Fruit fly (Drosophila melanogaster) whole organism, embryonic: Measurements from ENCODE around the gene RabX4.

ENCODE experiments used
- CG10565 ChIP-seq: fragments of 200-800 bp; sonication (Bioruptor generic); optimal IDR thresholded peaks from 3 replicates; lab custom pipeline; 2016; ENCODE audit warnings: missing biosample characterization, mild to moderate bottlenecking, missing genetic modification characterization
- CG11723 ChIP-seq: fragments of 200-800 bp; sonication (Bioruptor generic); optimal IDR thresholded peaks from 2 replicates; lab custom pipeline; 2017; ENCODE audit warnings: missing biosample characterization, mild to moderate bottlenecking, missing genetic modification characterization
- CG12219 ChIP-seq: fragments of 200-800 bp; sonication (Bioruptor generic); optimal IDR thresholded peaks from 3 replicates; lab custom pipeline; 2018; ENCODE audit warnings: missing biosample characterization, mild to moderate bottlenecking, missing genetic modification characterization
- CG13287 ChIP-seq: fragments of 200-800 bp; sonication (Bioruptor generic); IDR thresholded peaks from 2 replicates; pipeline ENCODE4 v1.3.6; 2022; ENCODE audit warnings: missing biosample characterization, missing genetic modification characterization; ENCODE audit not compliant: partially characterized antibody
- CG15011 ChIP-seq: fragments of 200-800 bp; sonication (Bioruptor generic); optimal IDR thresholded peaks from 3 replicates; lab custom pipeline; 2018; ENCODE audit warnings: missing biosample characterization, mild to moderate bottlenecking, missing genetic modification characterization
- CG1529 ChIP-seq: fragments of 200-800 bp; sonication (Bioruptor generic); optimal IDR thresholded peaks from 3 replicates; lab custom pipeline; 2018; ENCODE audit warnings: missing biosample characterization, missing genetic modification characterization
- CG2712 ChIP-seq: fragments of 200-800 bp; optimal IDR thresholded peaks from 3 replicates; lab custom pipeline; 2019; ENCODE audit warnings: missing biosample characterization, mild to moderate bottlenecking, missing genetic modification characterization, moderate library complexity
- CG31365 ChIP-seq: fragments of 200-800 bp; sonication (Bioruptor generic); optimal IDR thresholded peaks from 2 replicates; lab custom pipeline; 2018; ENCODE audit warnings: missing biosample characterization, mild to moderate bottlenecking, missing genetic modification characterization
- CG31388 ChIP-seq: fragments of 200-800 bp; sonication (Bioruptor generic); optimal IDR thresholded peaks from 2 replicates; lab custom pipeline; 2016; ENCODE audit warnings: missing biosample characterization, missing genetic modification characterization
- CG4328 ChIP-seq: fragments of 200-800 bp; sonication (Bioruptor generic); optimal IDR thresholded peaks from 3 replicates; lab custom pipeline; 2017; ENCODE audit warnings: missing biosample characterization, missing genetic modification reagents, missing genetic modification characterization
- CG6175 ChIP-seq: fragments of 200-800 bp; sonication (Bioruptor generic); IDR thresholded peaks from 3 replicates; pipeline ENCODE4 v1.3.6; 2022; ENCODE audit warnings: missing biosample characterization, missing genetic modification characterization
- CG6765 ChIP-seq: fragments of 200-800 bp; sonication (Bioruptor generic); optimal IDR thresholded peaks from 3 replicates; lab custom pipeline; 2017; ENCODE audit warnings: missing biosample characterization, mild to moderate bottlenecking, missing genetic modification characterization
- CG7357 ChIP-seq: fragments of 200-800 bp; sonication (Bioruptor generic); IDR thresholded peaks from 3 replicates; pipeline ENCODE4 v1.3.6; 2022; ENCODE audit warnings: missing biosample characterization, missing genetic modification characterization
- CG7839 ChIP-seq: fragments of 200-800 bp; sonication (Bioruptor generic); optimal IDR thresholded peaks from 3 replicates; lab custom pipeline; 2018; ENCODE audit warnings: missing biosample characterization, mild to moderate bottlenecking, missing genetic modification characterization, moderate library complexity
- CG7963 ChIP-seq: fragments of 200-800 bp; sonication (Bioruptor generic); IDR thresholded peaks from 3 replicates; pipeline ENCODE4 v1.3.6; 2022; ENCODE audit warnings: missing biosample characterization, missing genetic modification characterization; ENCODE audit not compliant: partially characterized antibody
- Camta ChIP-seq: fragments of 200-800 bp; sonication (Bioruptor generic); optimal IDR thresholded peaks from 2 replicates; lab custom pipeline; 2016; ENCODE audit warnings: missing biosample characterization, missing genetic modification characterization
- Dad ChIP-seq: fragments of 200-800 bp; sonication (Bioruptor generic); optimal IDR thresholded peaks from 3 replicates; lab custom pipeline; 2016; ENCODE audit warnings: missing biosample characterization, missing genetic modification characterization
- Dek ChIP-seq: fragments of 200-800 bp; sonication (Bioruptor generic); optimal IDR thresholded peaks from 3 replicates; lab custom pipeline; 2019; ENCODE audit warnings: missing biosample characterization, mild to moderate bottlenecking, missing genetic modification characterization, moderate library complexity
- Doc3 ChIP-seq: fragments of 200-800 bp; sonication (Bioruptor generic); IDR thresholded peaks from 3 replicates; pipeline ENCODE4 v1.3.6; 2022; ENCODE audit warnings: missing biosample characterization, missing genetic modification characterization; ENCODE audit not compliant: partially characterized antibody
- ERR ChIP-seq: fragments of 200-800 bp; sonication (Bioruptor generic); optimal IDR thresholded peaks from 2 replicates; lab custom pipeline; 2016; ENCODE audit warnings: missing biosample characterization, missing genetic modification characterization
- Eip74EF ChIP-seq, 2 experiments: fragments of 200-800 bp in 1 of 2; fragments of >200 bp in 1 of 2; sonication (Bioruptor generic) in 1 of 2; optimal IDR thresholded peaks; 2 replicates each; lab custom pipeline; 2017 to 2019; ENCODE audit warnings: missing biosample characterization in 2 of 2, missing genetic modification characterization in 2 of 2, mild to moderate bottlenecking in 1 of 2, moderate library complexity in 1 of 2
- Ets97D ChIP-seq: fragments of 200-800 bp; sonication (Bioruptor generic); optimal IDR thresholded peaks from 3 replicates; lab custom pipeline; 2016; ENCODE audit warnings: missing biosample characterization, missing genetic modification characterization
- HLH4C ChIP-seq: fragments of 200-800 bp; sonication (Bioruptor generic); IDR thresholded peaks from 3 replicates; pipeline ENCODE4 v1.3.6; 2022; ENCODE audit warnings: missing biosample characterization, missing genetic modification characterization; ENCODE audit not compliant: partially characterized antibody
- HLHmδ ChIP-seq: fragments of 200-800 bp; sonication (Bioruptor generic); optimal IDR thresholded peaks from 2 replicates; lab custom pipeline; 2018; ENCODE audit warnings: missing biosample characterization, mild to moderate bottlenecking, missing genetic modification characterization, moderate library complexity
- MBD-R2 ChIP-seq: fragments of 200-800 bp; sonication (Bioruptor generic); IDR thresholded peaks from 2 replicates; pipeline ENCODE4 v1.3.6; 2022; ENCODE audit warnings: missing biosample characterization, missing genetic modification characterization
- NC2α ChIP-seq: fragments of 200-800 bp; sonication (Bioruptor generic); optimal IDR thresholded peaks from 2 replicates; lab custom pipeline; 2016; ENCODE audit warnings: missing biosample characterization, missing genetic modification characterization
- NC2β ChIP-seq: fragments of 200-800 bp; sonication (Bioruptor generic); optimal IDR thresholded peaks from 2 replicates; lab custom pipeline; 2016; ENCODE audit warnings: missing biosample characterization, missing genetic modification characterization
- Nf-YC ChIP-seq: fragments of 200-800 bp; optimal IDR thresholded peaks from 3 replicates; lab custom pipeline; 2019; ENCODE audit warnings: missing biosample characterization, mild to moderate bottlenecking, missing genetic modification characterization, moderate library complexity
- Oli ChIP-seq: fragments of 200-800 bp; sonication (Bioruptor generic); optimal IDR thresholded peaks from 2 replicates; lab custom pipeline; 2018; ENCODE audit warnings: missing biosample characterization, mild to moderate bottlenecking, missing genetic modification characterization, moderate library complexity
- ara ChIP-seq: fragments of 200-800 bp; sonication (Bioruptor generic); IDR thresholded peaks from 2 replicates; pipeline ENCODE4 v1.3.6; 2022; ENCODE audit warnings: missing biosample characterization, missing genetic modification characterization
- ato ChIP-seq: fragments of 200-800 bp; sonication (Bioruptor generic); IDR thresholded peaks from 2 replicates; pipeline ENCODE4 v1.3.6; 2022; ENCODE audit warnings: missing biosample characterization, missing genetic modification characterization; ENCODE audit not compliant: partially characterized antibody
- bigmax ChIP-seq: fragments of 200-800 bp; sonication (Bioruptor generic); optimal IDR thresholded peaks from 2 replicates; lab custom pipeline; 2018; ENCODE audit warnings: missing biosample characterization, mild to moderate bottlenecking, missing genetic modification characterization
- bsh ChIP-seq, 2 experiments: fragments of 200-800 bp; sonication (Bioruptor generic); optimal IDR thresholded peaks; 2 replicates each; lab custom pipeline; 2017 to 2018; ENCODE audit warnings: mild to moderate bottlenecking in 2 of 2, missing biosample characterization in 2 of 2, missing genetic modification characterization in 2 of 2, moderate library complexity in 1 of 2
- caup ChIP-seq: fragments of 200-800 bp; sonication (Bioruptor generic); optimal IDR thresholded peaks from 3 replicates; lab custom pipeline; 2017; ENCODE audit warnings: missing biosample characterization, mild to moderate bottlenecking, missing genetic modification characterization, moderate library complexity; ENCODE audit not compliant: severe bottlenecking
- crp ChIP-seq, 2 experiments: fragments of 200-800 bp; sonication (Bioruptor generic); optimal IDR thresholded peaks; 2 replicates in 1 of 2; 3 replicates in 1 of 2; lab custom pipeline; 2017; ENCODE audit warnings: missing biosample characterization in 2 of 2, missing genetic modification characterization in 2 of 2, mild to moderate bottlenecking in 1 of 2, moderate library complexity in 1 of 2
- disco-r ChIP-seq: fragments of 200-800 bp; sonication (Bioruptor generic); optimal IDR thresholded peaks from 2 replicates; lab custom pipeline; 2016; ENCODE audit warnings: missing biosample characterization, missing genetic modification characterization
- hb ChIP-seq: fragments of 200-800 bp; sonication (Bioruptor generic); IDR thresholded peaks from 3 replicates; pipeline ENCODE4 v1.3.6; 2022; ENCODE audit warnings: missing biosample characterization, missing genetic modification characterization; ENCODE audit not compliant: partially characterized antibody
- odd ChIP-seq: fragments of 200-800 bp; sonication (Bioruptor generic); optimal IDR thresholded peaks from 2 replicates; lab custom pipeline; 2017; ENCODE audit warnings: missing biosample characterization, mild to moderate bottlenecking, missing genetic modification characterization
- onecut ChIP-seq: fragments of 200-800 bp; sonication (Bioruptor generic); IDR thresholded peaks from 2 replicates; pipeline ENCODE4 v1.3.6; 2022; ENCODE audit warnings: missing biosample characterization, missing genetic modification characterization
- pho ChIP-seq: fragments of 200-800 bp; sonication (Bioruptor generic); optimal IDR thresholded peaks from 2 replicates; lab custom pipeline; 2016; ENCODE audit warnings: missing biosample characterization, missing genetic modification characterization
- phol ChIP-seq: fragments of 200-800 bp; sonication (Bioruptor generic); optimal IDR thresholded peaks from 3 replicates; lab custom pipeline; 2018; ENCODE audit warnings: missing biosample characterization, mild to moderate bottlenecking, missing genetic modification characterization, moderate library complexity
- pita ChIP-seq: fragments of 200-800 bp; sonication (Bioruptor generic); optimal IDR thresholded peaks from 2 replicates; lab custom pipeline; 2017; ENCODE audit warnings: missing biosample characterization, mild to moderate bottlenecking, missing genetic modification characterization
- prd ChIP-seq, 3 experiments: fragments of >200 bp in 2 of 3; fragments of 200-800 bp in 1 of 3; sonication (Bioruptor generic) in 1 of 3; optimal IDR thresholded peaks in 2 of 3; IDR thresholded peaks in 1 of 3; 2 replicates in 2 of 3; 3 replicates in 1 of 3; pipeline versions ENCODE4 v1.3.6 to Lab custom; 2017 to 2022; ENCODE audit warnings: missing biosample characterization in 1 of 3, missing genetic modification characterization in 1 of 3
- pros ChIP-seq: fragments of 200-800 bp; sonication (Bioruptor generic); optimal IDR thresholded peaks from 3 replicates; lab custom pipeline; 2019; ENCODE audit warnings: missing biosample characterization, mild to moderate bottlenecking, missing genetic modification characterization, moderate library complexity
- sd ChIP-seq: fragments of 200-800 bp; sonication (Bioruptor generic); optimal IDR thresholded peaks from 3 replicates; lab custom pipeline; 2018; ENCODE audit warnings: missing biosample characterization, mild to moderate bottlenecking, missing genetic modification characterization, moderate library complexity
- sr ChIP-seq: fragments of 200-800 bp; sonication (Bioruptor generic); IDR thresholded peaks from 3 replicates; pipeline ENCODE4 v1.3.6; 2022; ENCODE audit warnings: missing biosample characterization, missing genetic modification characterization
- stwl ChIP-seq: fragments of 200-800 bp; sonication (Bioruptor generic); optimal IDR thresholded peaks from 3 replicates; lab custom pipeline; 2018; ENCODE audit warnings: missing biosample characterization, mild to moderate bottlenecking, missing genetic modification characterization, moderate library complexity

RabX4 gene

DNA sequence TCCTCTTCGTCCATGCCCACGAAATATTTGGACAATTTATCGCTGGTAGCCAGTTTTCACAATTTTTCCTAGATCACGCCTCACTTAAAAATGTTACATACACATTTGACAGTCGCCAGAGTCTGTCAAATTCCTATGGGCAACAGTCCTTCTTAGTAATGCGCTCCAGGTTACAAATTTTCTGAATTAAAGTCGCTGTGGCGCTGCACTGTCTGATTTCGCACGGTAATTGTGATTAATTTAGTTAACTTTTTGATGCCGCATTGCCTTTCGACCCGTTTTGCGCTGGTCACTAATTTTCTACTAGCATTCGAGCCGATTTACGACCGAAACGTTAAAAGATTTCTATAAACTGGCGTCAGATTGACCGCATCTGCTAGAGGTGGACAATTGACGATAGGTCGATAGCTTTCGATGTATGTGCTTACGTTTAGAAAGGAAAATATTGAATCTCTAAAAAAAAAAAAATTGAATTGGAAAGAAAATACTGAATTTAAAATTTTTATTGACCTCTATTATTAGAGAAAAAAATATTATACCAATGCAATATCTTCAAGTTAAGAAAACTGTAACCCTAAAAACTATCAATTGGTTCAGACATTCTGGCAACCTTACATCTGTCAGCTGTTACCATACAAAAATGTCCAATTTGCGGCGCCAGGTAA, 14.4 kb downstream of the RabX4 start, which contains the start of the genes lili and CG34150 (continued):
- TF ChIP-seq crp (GFP tag; optimal IDR thresholded peaks at IDR 0.05; lab: Kevin White, UChicago) (peak; percentile 78 to 94), CG6765 (GFP tag; lab: Kevin White, UChicago) (peak; percentile 10), Ets97D (peak; percentile 76), CG12219 (GFP tag; lab: Kevin White, UChicago) (no peak), Dek (tag; lab: Kevin White, UChicago) (peak; percentile 62), CG6175 (no peak), HLH4C (GFP tag; lab: Robert Waterston, UW) (peak; percentile 71; the same call in 2 of the 3 replicates), hb (GFP tag; lab: Robert Waterston, UW) (peak; percentile 67; the same call in 1 of the 3 replicates), phol (tag; lab: Kevin White, UChicago) (peak; percentile 90), Nf-YC (tag; lab: Kevin White, UChicago) (peak; percentile 75), NC2α (GFP tag; lab: Kevin White, UChicago) (no peak), ato (GFP tag; lab: Robert Waterston, UW) (peak; percentile 58; the same call in 1 of the 2 replicates), Eip74EF (GFP tag; optimal IDR thresholded peaks at IDR 0.05; lab: Kevin White, UChicago) (no peak), prd (optimal IDR thresholded peaks at IDR 0.05; lab: Kevin White, UChicago) (no peak), prd (GFP tag; IDR thresholded peaks at IDR 0.05; lab: Robert Waterston, UW) (peak; percentile 84), CG10565 (GFP tag; lab: Kevin White, UChicago) (no peak), CG7357 (GFP tag; lab: Robert Waterston, UW) (peak; percentile 44; the same call in 1 of the 3 replicates), caup (GFP tag; lab: Kevin White, UChicago) (peak; percentile 53), Camta (GFP tag; lab: Kevin White, UChicago) (peak; percentile 67), ara (GFP tag; lab: Robert Waterston, UW) (peak; percentile 46; the same call in 1 of the 2 replicates), pros (GFP tag; lab: Kevin White, UChicago) (no peak), Oli (peak; percentile 50), CG2712 (tag; lab: Kevin White, UChicago) (peak; percentile 86), MBD-R2 (GFP tag; lab: Robert Waterston, UW) (peak; percentile 93), sr (GFP tag; lab: Robert Waterston, UW) (no peak), HLHmδ (GFP tag; lab: Kevin White, UChicago) (no peak), Doc3 (GFP tag; lab: Robert Waterston, UW) (peak; percentile 71), disco-r (GFP tag; lab: Kevin White, UChicago) (no peak), NC2β (GFP tag; lab: Kevin White, UChicago) (peak; percentile 62), CG7963 (peak; percentile 60; the same call in 1 of the 3 replicates), CG11723 (GFP tag; lab: Kevin White, UChicago) (peak; percentile 11), CG31388 (GFP tag; lab: Kevin White, UChicago) (peak; percentile 77), CG1529 (peak; percentile 46), Dad (GFP tag; lab: Kevin White, UChicago) (peak; percentile 73), ERR (GFP tag; lab: Kevin White, UChicago) (peak; percentile 62), pita (no peak), bigmax (GFP tag; lab: Kevin White, UChicago) (no peak), pho (peak; percentile 79), CG13287 (peak; percentile 88), stwl (tag; lab: Kevin White, UChicago) (peak; percentile 75), sd (tag; lab: Kevin White, UChicago) (peak; percentile 65), CG4328 (GFP tag; lab: Kevin White, UChicago) (peak; percentile 65), CG7839 (tag; lab: Kevin White, UChicago) (peak; percentile 74), CG31365 (tag; lab: Kevin White, UChicago) (no peak), odd (GFP tag; lab: Kevin White, UChicago) (no peak), onecut (GFP tag; lab: Robert Waterston, UW) (peak; percentile 47), CG15011 (GFP tag; lab: Kevin White, UChicago) (no peak), bsh (GFP tag; optimal IDR thresholded peaks at IDR 0.05; lab: Kevin White, UChicago) (peak; percentile 0 to 68)
